Worm (Caenorhabditis elegans) whole organism, L4 larva: ENCODE measurements around the gene trpp-4.
A peak's percentile ranks its signal among the peaks of the same experiment; 100 is the strongest.

Experiments
- F10B5.3 ChIP-seq: sonication (generic microtip); optimal IDR thresholded peaks from 2 replicates; lab custom pipeline; 2016; ENCODE audit warnings: mild to moderate bottlenecking, missing genetic modification characterization, missing compliant biosample characterization
- F26F4.8 ChIP-seq: fragments of 200-800 bp; sonication (Bioruptor generic); conservative IDR thresholded peaks from 2 replicates; pipeline ENCODE4 v1.3.6; 2022; ENCODE audit warnings: missing genetic modification characterization, missing compliant biosample characterization
- F37D6.2 ChIP-seq: sonication (generic microtip); optimal IDR thresholded peaks from 2 replicates; lab custom pipeline; 2016; ENCODE audit warnings: mild to moderate bottlenecking, missing genetic modification characterization, missing compliant biosample characterization
- T26A8.4 ChIP-seq: fragments of 200-800 bp; sonication (Bioruptor generic); IDR thresholded peaks from 2 replicates; pipeline ENCODE4 v1.3.6; 2022; ENCODE audit warnings: missing genetic modification characterization, missing compliant biosample characterization
- aha-1 ChIP-seq: fragments of 150-350 bp; peaks from one replicate; lab custom pipeline; 2014; ENCODE audit warnings: missing biosample characterization, missing genetic modification characterization
- ama-1 ChIP-seq: fragments of 150-350 bp; optimal IDR thresholded peaks from 2 replicates; lab custom pipeline; 2014; ENCODE audit warnings: inconsistent platforms, mixed read lengths
- ceh-28 ChIP-seq: fragments of 150-350 bp; optimal IDR thresholded peaks from 2 replicates; lab custom pipeline; 2014; ENCODE audit warnings: missing biosample characterization, missing genetic modification reagents, missing genetic modification characterization
- ctbp-1 ChIP-seq: fragments of 200-800 bp; sonication (Bioruptor generic); IDR thresholded peaks from 2 replicates; pipeline ENCODE4 v1.3.6; 2022; ENCODE audit warnings: missing genetic modification reagents, missing genetic modification characterization, missing compliant biosample characterization
- daf-19 ChIP-seq: fragments of 200-800 bp; sonication (Bioruptor generic); conservative IDR thresholded peaks from 2 replicates; pipeline ENCODE4 v1.3.6; 2022; ENCODE audit warnings: missing genetic modification characterization, missing compliant biosample characterization
- dve-1 ChIP-seq: sonication (generic microtip); optimal IDR thresholded peaks from 2 replicates; lab custom pipeline; 2017; ENCODE audit warnings: antibody characterized with exemption, mild to moderate bottlenecking, missing genetic modification characterization, missing compliant biosample characterization; ENCODE audit not compliant: insufficient read depth
- gei-8 ChIP-seq: fragments of 200-800 bp; sonication (Bioruptor generic); optimal IDR thresholded peaks from 2 replicates; lab custom pipeline; 2018; ENCODE audit warnings: mild to moderate bottlenecking, missing genetic modification characterization, missing compliant biosample characterization
- hlh-30 ChIP-seq: sonication (generic microtip); optimal IDR thresholded peaks from 2 replicates; lab custom pipeline; 2017; ENCODE audit warnings: antibody characterized with exemption, mild to moderate bottlenecking, missing genetic modification characterization, missing compliant biosample characterization; ENCODE audit not compliant: insufficient read depth
- lin-13 ChIP-seq: fragments of 150-350 bp; optimal IDR thresholded peaks from 2 replicates; lab custom pipeline; 2014; ENCODE audit warnings: missing biosample characterization, missing genetic modification reagents, missing genetic modification characterization
- madf-5 ChIP-seq, 2 experiments: fragments of 200-800 bp; sonication (Bioruptor generic); IDR thresholded peaks; 2 replicates each; pipeline ENCODE4 v1.3.6; 2022; ENCODE audit warnings: missing compliant biosample characterization in 2 of 2, missing genetic modification characterization in 2 of 2
- madf-9 ChIP-seq: fragments of 200-800 bp; sonication (Bioruptor generic); conservative IDR thresholded peaks from 2 replicates; pipeline ENCODE4 v1.3.6; 2022; ENCODE audit warnings: missing genetic modification reagents, missing genetic modification characterization, missing compliant biosample characterization
- mdl-1 ChIP-seq, 2 experiments: fragments of 150-350 bp in 1 of 2; sonication (generic microtip) in 1 of 2; optimal IDR thresholded peaks; 2 replicates each; lab custom pipeline; 2014 to 2017; ENCODE audit warnings: missing biosample characterization in 2 of 2, missing genetic modification characterization in 2 of 2
- mxl-3 ChIP-seq: fragments of 200-800 bp; sonication (Bioruptor generic); optimal IDR thresholded peaks from 2 replicates; lab custom pipeline; 2018; ENCODE audit warnings: mild to moderate bottlenecking, missing genetic modification characterization, missing compliant biosample characterization
- nhr-10 ChIP-seq: fragments of 150-350 bp; optimal IDR thresholded peaks from 2 replicates; lab custom pipeline; 2014; ENCODE audit warnings: missing biosample characterization, missing genetic modification characterization
- nhr-25 ChIP-seq: sonication (generic microtip); optimal IDR thresholded peaks from 2 replicates; lab custom pipeline; 2017; ENCODE audit warnings: missing genetic modification characterization, mild to moderate bottlenecking, missing compliant biosample characterization, antibody characterized with exemption, moderate library complexity, borderline replicate concordance; ENCODE audit not compliant: insufficient read depth
- nhr-28 ChIP-seq: fragments of 150-350 bp; optimal IDR thresholded peaks from 2 replicates; lab custom pipeline; 2014; ENCODE audit warnings: missing biosample characterization, missing genetic modification characterization
- nhr-41 ChIP-seq: fragments of 200-800 bp; sonication (Bioruptor generic); IDR thresholded peaks from 2 replicates; pipeline ENCODE4 v1.3.6; 2022; ENCODE audit warnings: missing genetic modification reagents, missing genetic modification characterization, missing compliant biosample characterization
- nhr-48 ChIP-seq: sonication (generic microtip); optimal IDR thresholded peaks from 2 replicates; lab custom pipeline; 2016; ENCODE audit warnings: mild to moderate bottlenecking, missing genetic modification characterization, missing compliant biosample characterization
- saeg-2 ChIP-seq: fragments of 200-800 bp; sonication (Bioruptor generic); IDR thresholded peaks from 2 replicates; pipeline ENCODE4 v1.3.6; 2022; ENCODE audit warnings: missing genetic modification reagents, missing genetic modification characterization, missing compliant biosample characterization
- snpc-4 ChIP-seq: fragments of 150-350 bp; optimal IDR thresholded peaks from 2 replicates; lab custom pipeline; 2014; ENCODE audit warnings: missing biosample characterization, missing genetic modification characterization
- unc-130 ChIP-seq: sonication (generic microtip); optimal IDR thresholded peaks from 2 replicates; lab custom pipeline; 2016; ENCODE audit warnings: missing genetic modification reagents, missing genetic modification characterization, missing compliant biosample characterization
- unc-39 ChIP-seq: sonication (generic microtip); optimal IDR thresholded peaks from 2 replicates; lab custom pipeline; 2017; ENCODE audit warnings: missing biosample characterization, missing genetic modification characterization
- vab-7 ChIP-seq: fragments of 200-800 bp; sonication (Bioruptor generic); IDR thresholded peaks from 2 replicates; pipeline ENCODE4 v1.3.6; 2022; ENCODE audit warnings: missing genetic modification reagents, missing genetic modification characterization, missing compliant biosample characterization
- zfp-3 ChIP-seq: fragments of 200-800 bp; sonication (Bioruptor generic); conservative IDR thresholded peaks from 2 replicates; pipeline ENCODE4 v1.3.6; 2022; ENCODE audit warnings: missing genetic modification reagents, missing genetic modification characterization, missing compliant biosample characterization

Gene trpp-4

DNA sequence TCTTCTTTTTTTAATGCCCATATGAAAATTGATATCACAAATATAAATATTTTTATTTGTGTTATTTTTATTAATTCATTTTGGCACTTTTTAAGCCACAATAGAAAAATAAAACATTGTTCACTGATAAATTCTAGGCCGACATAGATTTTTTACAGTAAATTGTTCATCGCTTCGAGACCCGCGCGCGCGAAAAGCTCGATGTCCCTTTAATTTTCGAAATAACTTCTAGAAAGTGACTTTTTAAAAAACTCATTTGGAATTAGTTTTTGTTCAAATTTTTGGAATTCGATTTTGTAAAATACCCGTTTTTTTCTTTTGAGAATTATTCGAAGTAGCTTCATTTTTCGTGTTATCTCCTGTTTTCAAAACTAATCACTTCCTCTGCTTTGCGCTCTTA, 15.8 kb upstream of the trpp-4 start:
- no peak for TF ChIP-seq nhr-28 (tag; lab: Kevin White, UChicago)
- no peak for TF ChIP-seq gei-8 (GFP tag; lab: Kevin White, UChicago)
- no peak for TF ChIP-seq F26F4.8 (GFP tag; lab: Robert Waterston, UW)
- TF ChIP-seq ceh-28 (tag; lab: Kevin White, UChicago), result no peak
- TF ChIP-seq mdl-1 (tag; optimal IDR thresholded peaks at IDR 0.05; lab: Kevin White, UChicago), result no peak
- TF ChIP-seq vab-7, result no peak
- no peak for TF ChIP-seq ctbp-1 (GFP tag; lab: Robert Waterston, UW)
- TF ChIP-seq mxl-3 (GFP tag; lab: Kevin White, UChicago), result no peak
- TF ChIP-seq, all 104 proteins: peak for 0

DNA sequence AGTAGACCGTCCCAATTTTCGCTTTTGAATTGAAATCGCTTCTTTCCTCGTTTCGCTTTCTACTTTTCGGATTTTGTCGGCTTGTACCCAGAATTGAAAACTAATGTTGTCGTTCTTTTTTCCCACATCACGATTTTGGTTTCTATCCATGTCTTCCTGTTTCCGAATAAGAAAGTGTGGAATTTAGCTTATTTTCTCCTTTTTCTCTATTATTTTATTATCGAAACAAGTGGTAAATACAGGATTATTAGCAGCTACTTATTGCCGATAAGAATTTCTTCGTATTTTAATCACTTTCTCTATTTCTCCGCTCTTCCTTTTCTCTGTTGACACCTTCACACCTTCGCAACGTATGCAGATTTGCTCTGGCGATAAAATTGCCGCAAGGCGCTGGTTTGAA, 15.2 kb upstream of the trpp-4 start:
- TF ChIP-seq F10B5.3 (tag; lab: Kevin White, UChicago), result no peak
- TF ChIP-seq nhr-48 (tag; lab: Kevin White, UChicago), result no peak
- TF ChIP-seq lin-13, result no peak
- TF ChIP-seq unc-39 (tag; lab: Kevin White, UChicago), result no peak
- TF ChIP-seq aha-1 (tag; lab: Kevin White, UChicago), result peak; percentile 52

DNA sequence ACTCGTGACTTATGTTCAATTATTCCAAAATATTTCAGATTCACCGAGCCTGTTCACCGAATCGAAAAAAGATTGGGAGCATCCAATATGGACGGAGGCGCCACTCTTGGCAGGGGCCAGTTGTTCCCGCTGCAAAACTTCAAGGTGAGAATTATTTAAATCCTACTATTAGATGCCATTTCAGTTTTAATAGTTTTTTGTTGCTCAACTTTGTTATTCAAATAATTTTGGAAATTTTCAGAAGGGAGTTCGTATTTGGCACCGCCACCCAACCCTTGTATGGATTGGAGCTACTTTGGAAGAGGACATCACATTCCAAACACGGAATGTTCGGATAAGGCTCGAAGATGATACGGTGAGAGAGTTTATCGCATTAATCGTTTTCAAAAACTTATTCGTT, 14.0 kb upstream of the trpp-4 start, which contains the start of gene hum-2:
TSS of gene hum-2 (plus strand) at position 33 of the 400 bp plus-strand sequence.
- TF ChIP-seq aha-1 (tag; lab: Kevin White, UChicago) (peak; percentile 94), ama-1 (lab: Kevin White, UChicago) (no peak)

DNA sequence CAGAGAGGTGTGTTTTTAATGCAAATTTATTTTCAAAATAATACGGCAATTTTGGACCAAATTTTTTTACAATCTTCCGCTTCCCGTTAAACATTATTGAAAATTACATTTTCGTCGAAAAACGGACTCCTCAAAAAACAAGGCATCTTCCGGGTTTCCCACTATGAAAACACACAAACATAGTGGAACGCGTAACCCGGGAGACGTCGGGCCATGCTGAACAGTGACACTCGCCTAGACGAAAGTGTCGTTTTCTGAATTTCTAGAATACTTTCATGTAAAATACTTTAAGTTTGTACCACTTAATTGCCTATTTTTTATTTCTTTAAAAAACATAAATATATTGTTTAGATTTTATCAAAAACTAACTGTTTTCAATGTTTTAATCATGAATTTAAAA, 8.2 kb upstream of the trpp-4 start:
- TF ChIP-seq snpc-4 (tag; lab: Kevin White, UChicago), result peak; percentile 78
- no peak for TF ChIP-seq nhr-25 (tag; lab: Kevin White, UChicago)

DNA sequence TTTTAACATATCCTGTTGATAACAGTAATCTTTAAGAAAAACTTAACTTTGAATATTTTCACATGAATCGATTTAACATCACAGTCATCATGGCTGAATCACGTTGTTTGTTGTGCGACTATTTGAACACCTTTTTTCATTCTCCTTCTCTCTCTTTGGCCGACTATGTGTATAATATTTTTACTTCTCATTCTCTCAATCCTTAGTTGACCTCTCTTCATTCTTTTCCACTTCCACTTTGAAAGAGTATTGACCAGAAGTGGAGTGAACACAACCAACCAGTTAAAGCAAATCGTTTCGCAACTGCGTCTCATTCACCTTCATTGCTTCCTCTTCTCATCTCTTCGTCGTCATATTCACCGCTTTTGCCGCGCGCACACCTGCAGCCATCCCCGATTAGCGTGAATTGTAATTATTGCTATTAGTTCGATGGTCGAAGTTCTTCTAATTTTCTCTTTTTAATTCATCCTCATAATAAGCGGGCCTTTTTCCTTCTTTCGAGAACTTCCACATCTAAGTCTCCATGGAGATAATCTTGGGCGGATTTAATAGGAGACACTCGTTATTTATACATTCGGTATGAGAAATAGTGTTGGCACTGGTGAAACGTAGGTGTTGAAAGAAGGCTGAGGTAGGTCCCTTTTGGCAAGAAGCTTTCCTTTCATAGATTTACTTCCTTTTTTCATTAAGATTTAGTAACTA, 5.0 kb upstream of the trpp-4 start:
- TF ChIP-seq madf-9 (GFP tag; lab: Robert Waterston, UW), result no peak
- no peak for TF ChIP-seq daf-19 (GFP tag; lab: Robert Waterston, UW)
- no peak for TF ChIP-seq hlh-30 (tag; lab: Kevin White, UChicago)
- TF ChIP-seq T26A8.4 (GFP tag; lab: Robert Waterston, UW), result no peak
- peak; percentile 15 for TF ChIP-seq mxl-3 (GFP tag; lab: Kevin White, UChicago)
- no peak for TF ChIP-seq nhr-41 (GFP tag; lab: Robert Waterston, UW)
- TF ChIP-seq nhr-10 (tag; lab: Kevin White, UChicago), result no peak
- no peak for TF ChIP-seq saeg-2 (GFP tag; lab: Robert Waterston, UW)
- TF ChIP-seq F37D6.2 (tag; lab: Kevin White, UChicago), result no peak

DNA sequence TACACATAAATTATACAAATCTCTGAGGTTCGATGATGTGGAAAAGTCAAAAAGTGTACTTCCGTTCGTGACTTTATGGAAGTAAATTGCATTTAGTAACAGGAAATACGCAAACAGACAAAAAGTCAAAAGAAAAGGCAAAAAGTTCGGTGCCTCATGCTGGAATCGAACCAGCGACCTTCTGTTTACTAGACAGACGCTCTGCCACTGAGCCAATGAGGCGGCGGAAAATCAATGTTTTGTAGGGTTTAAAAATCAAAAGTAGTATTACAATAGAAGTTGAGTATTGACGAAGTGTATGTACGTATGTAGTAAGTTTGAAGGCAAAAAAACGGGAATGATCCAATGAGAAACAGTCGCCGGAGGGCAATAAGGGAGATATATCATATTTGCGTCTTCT, 6.8 kb downstream of the trpp-4 start:
- TF ChIP-seq aha-1 (tag; lab: Kevin White, UChicago) (no peak), unc-130 (GFP tag; lab: Kevin White, UChicago) (peak; percentile 21), zfp-3 (GFP tag; lab: Robert Waterston, UW) (0 out of 2 replicates have a peak, but pooled peaks have one; percentile 42), madf-5 (GFP tag; IDR thresholded peaks at IDR 0.05; lab: Robert Waterston, UW) (0 out of 4 replicates have a peak, but pooled peaks of 1 of the 2 experiments have one; percentile 32), dve-1 (tag; lab: Kevin White, UChicago) (peak; percentile 42), daf-19 (GFP tag; lab: Robert Waterston, UW) (0 out of 2 replicates have a peak, but pooled peaks have one; percentile 39)
